Fruit fly (Drosophila melanogaster) whole organism, embryonic: ENCODE results near the gene Inx5.

ENCODE experiments used
- Antp ChIP-seq: fragments of 200-800 bp; sonication (Bioruptor generic); optimal IDR thresholded peaks from 3 replicates; lab custom pipeline; 2016; ENCODE audit warnings: missing biosample characterization, missing genetic modification characterization
- Atf-2 ChIP-seq: fragments of 200-800 bp; sonication (Bioruptor generic); optimal IDR thresholded peaks from 2 replicates; lab custom pipeline; 2016; ENCODE audit warnings: missing biosample characterization, missing genetic modification characterization
- B-H2 ChIP-seq: fragments of 200-800 bp; sonication (Bioruptor generic); optimal IDR thresholded peaks from 2 replicates; lab custom pipeline; 2018; ENCODE audit warnings: missing biosample characterization, mild to moderate bottlenecking, missing genetic modification characterization
- CG10274 ChIP-seq: fragments of 200-800 bp; sonication (Bioruptor generic); optimal IDR thresholded peaks from 3 replicates; lab custom pipeline; 2017; ENCODE audit warnings: missing biosample characterization, mild to moderate bottlenecking, missing genetic modification characterization
- CG10321 ChIP-seq: fragments of 200-800 bp; sonication (Bioruptor generic); IDR thresholded peaks from 2 replicates; pipeline ENCODE4 v1.3.6; 2022; ENCODE audit warnings: missing biosample characterization, missing genetic modification characterization
- CG15479 ChIP-seq: fragments of 200-800 bp; sonication (Bioruptor generic); optimal IDR thresholded peaks from 3 replicates; lab custom pipeline; 2019; ENCODE audit warnings: missing biosample characterization, mild to moderate bottlenecking, missing genetic modification characterization, moderate library complexity
- CG17361 ChIP-seq: fragments of 200-800 bp; sonication (Bioruptor generic); IDR thresholded peaks from 3 replicates; pipeline ENCODE4 v1.3.6; 2022; ENCODE audit warnings: missing biosample characterization, missing genetic modification characterization
- CG17829 ChIP-seq: fragments of 200-800 bp; optimal IDR thresholded peaks from 2 replicates; lab custom pipeline; 2019; ENCODE audit warnings: missing biosample characterization, mild to moderate bottlenecking, missing genetic modification characterization, moderate library complexity
- CG18262 ChIP-seq: fragments of 200-800 bp; optimal IDR thresholded peaks from 3 replicates; lab custom pipeline; 2019; ENCODE audit warnings: missing biosample characterization, mild to moderate bottlenecking, missing genetic modification characterization, moderate library complexity
- CG3281 ChIP-seq: fragments of 200-800 bp; sonication (Bioruptor generic); optimal IDR thresholded peaks from 3 replicates; lab custom pipeline; 2017; ENCODE audit warnings: missing biosample characterization, mild to moderate bottlenecking, missing genetic modification characterization
- CG4360 ChIP-seq: fragments of 200-800 bp; sonication (Bioruptor generic); IDR thresholded peaks from 2 replicates; pipeline ENCODE4 v1.3.6; 2022; ENCODE audit warnings: missing biosample characterization, missing genetic modification characterization
- CG6254 ChIP-seq: fragments of 200-800 bp; sonication (Bioruptor generic); optimal IDR thresholded peaks from 3 replicates; lab custom pipeline; 2017; ENCODE audit warnings: mild to moderate bottlenecking, missing biosample characterization, missing genetic modification reagents, missing genetic modification characterization
- CG7745 ChIP-seq: fragments of 200-800 bp; sonication (Bioruptor generic); optimal IDR thresholded peaks from 2 replicates; lab custom pipeline; 2018; ENCODE audit warnings: missing biosample characterization, mild to moderate bottlenecking, missing genetic modification characterization, moderate library complexity
- CG7928 ChIP-seq: fragments of 200-800 bp; sonication (Bioruptor generic); optimal IDR thresholded peaks from 2 replicates; lab custom pipeline; 2017; ENCODE audit warnings: missing biosample characterization, mild to moderate bottlenecking, missing genetic modification characterization
- CG7963 ChIP-seq: fragments of 200-800 bp; sonication (Bioruptor generic); IDR thresholded peaks from 3 replicates; pipeline ENCODE4 v1.3.6; 2022; ENCODE audit warnings: missing biosample characterization, missing genetic modification characterization; ENCODE audit not compliant: partially characterized antibody
- CG9817 ChIP-seq: fragments of 200-800 bp; sonication (Bioruptor generic); optimal IDR thresholded peaks from 2 replicates; lab custom pipeline; 2018; ENCODE audit warnings: missing biosample characterization, mild to moderate bottlenecking, missing genetic modification characterization, moderate library complexity
- CkIIα-i1 ChIP-seq: fragments of 200-800 bp; sonication (Bioruptor generic); IDR thresholded peaks from 2 replicates; pipeline ENCODE4 v1.3.6; 2022; ENCODE audit warnings: missing biosample characterization, missing genetic modification characterization
- D19B ChIP-seq: fragments of 200-800 bp; sonication (Bioruptor generic); optimal IDR thresholded peaks from 2 replicates; lab custom pipeline; 2017; ENCODE audit warnings: missing biosample characterization, mild to moderate bottlenecking, missing genetic modification characterization
- Dll ChIP-seq: fragments of 200-800 bp; sonication (Bioruptor generic); IDR thresholded peaks from 4 replicates; pipeline ENCODE4 v1.3.6; 2022; ENCODE audit warnings: missing biosample characterization, missing genetic modification characterization; ENCODE audit not compliant: partially characterized antibody
- Gsc ChIP-seq: fragments of 200-800 bp; sonication (Bioruptor generic); IDR thresholded peaks from 2 replicates; pipeline ENCODE4 v1.3.6; 2022; ENCODE audit warnings: missing biosample characterization, missing genetic modification characterization
- HLH4C ChIP-seq: fragments of 200-800 bp; sonication (Bioruptor generic); IDR thresholded peaks from 3 replicates; pipeline ENCODE4 v1.3.6; 2022; ENCODE audit warnings: missing biosample characterization, missing genetic modification characterization; ENCODE audit not compliant: partially characterized antibody
- Lhr ChIP-seq: fragments of 200-800 bp; sonication (Bioruptor generic); optimal IDR thresholded peaks from 3 replicates; lab custom pipeline; 2017; ENCODE audit warnings: mild to moderate bottlenecking, missing biosample characterization, missing genetic modification reagents, missing genetic modification characterization
- Lpt ChIP-seq: fragments of >200 bp; optimal IDR thresholded peaks from 2 replicates; lab custom pipeline; 2018; ENCODE audit warnings: missing biosample characterization, missing genetic modification characterization
- MBD-R2 ChIP-seq: fragments of 200-800 bp; sonication (Bioruptor generic); IDR thresholded peaks from 2 replicates; pipeline ENCODE4 v1.3.6; 2022; ENCODE audit warnings: missing biosample characterization, missing genetic modification characterization
- Mad ChIP-seq: fragments of 200-800 bp; sonication (Bioruptor generic); optimal IDR thresholded peaks from 2 replicates; lab custom pipeline; 2016; ENCODE audit warnings: missing biosample characterization, missing genetic modification characterization
- NFAT ChIP-seq: fragments of 200-800 bp; sonication (Bioruptor generic); IDR thresholded peaks from 2 replicates; pipeline ENCODE4 v1.3.6; 2022; ENCODE audit warnings: missing biosample characterization, missing genetic modification characterization
- NK7.1 ChIP-seq: fragments of 200-800 bp; sonication (Bioruptor generic); optimal IDR thresholded peaks from 3 replicates; lab custom pipeline; 2016; ENCODE audit warnings: missing biosample characterization, missing genetic modification characterization
- Nf-YA ChIP-seq: fragments of 200-800 bp; sonication (Bioruptor generic); IDR thresholded peaks from 2 replicates; pipeline ENCODE4 v1.3.6; 2022; ENCODE audit warnings: missing biosample characterization, missing genetic modification characterization
- Nf-YB ChIP-seq: fragments of 200-800 bp; sonication (Bioruptor generic); optimal IDR thresholded peaks from 3 replicates; lab custom pipeline; 2019; ENCODE audit warnings: missing biosample characterization, mild to moderate bottlenecking, missing genetic modification characterization, moderate library complexity
- Oli ChIP-seq: fragments of 200-800 bp; sonication (Bioruptor generic); optimal IDR thresholded peaks from 2 replicates; lab custom pipeline; 2018; ENCODE audit warnings: missing biosample characterization, mild to moderate bottlenecking, missing genetic modification characterization, moderate library complexity
- Opbp ChIP-seq: fragments of 200-800 bp; sonication (Bioruptor generic); IDR thresholded peaks from 3 replicates; pipeline ENCODE4 v1.3.6; 2022; ENCODE audit warnings: missing biosample characterization, missing genetic modification characterization; ENCODE audit not compliant: partially characterized antibody
- Ptx1 ChIP-seq: fragments of 200-800 bp; sonication (Bioruptor generic); IDR thresholded peaks from 2 replicates; pipeline ENCODE4 v1.3.6; 2022; ENCODE audit warnings: missing biosample characterization, missing genetic modification characterization
- Trl ChIP-seq, 3 experiments: fragments of >200 bp in 2 of 3; fragments of 200-800 bp in 1 of 3; sonication (Bioruptor generic) in 1 of 3; optimal IDR thresholded peaks; 2 replicates in 1 of 3; 3 replicates in 2 of 3; lab custom pipeline; 2016 to 2017; ENCODE audit warnings: missing biosample characterization in 1 of 3, missing genetic modification characterization in 1 of 3
- bigmax ChIP-seq: fragments of 200-800 bp; sonication (Bioruptor generic); optimal IDR thresholded peaks from 2 replicates; lab custom pipeline; 2018; ENCODE audit warnings: missing biosample characterization, mild to moderate bottlenecking, missing genetic modification characterization
- dimm ChIP-seq: fragments of 200-800 bp; sonication (Bioruptor generic); IDR thresholded peaks from 2 replicates; pipeline ENCODE4 v1.3.6; 2022; ENCODE audit warnings: missing biosample characterization, missing genetic modification characterization
- gro ChIP-seq: fragments of 200-800 bp; sonication (Bioruptor generic); optimal IDR thresholded peaks from 2 replicates; lab custom pipeline; 2016; ENCODE audit warnings: missing biosample characterization, missing genetic modification characterization
- gsb-n ChIP-seq: fragments of 200-800 bp; sonication (Bioruptor generic); optimal IDR thresholded peaks from 3 replicates; lab custom pipeline; 2018; ENCODE audit warnings: missing biosample characterization, mild to moderate bottlenecking, missing genetic modification characterization
- inv ChIP-seq: fragments of 200-800 bp; sonication (Bioruptor generic); IDR thresholded peaks from 2 replicates; pipeline ENCODE4 v1.3.6; 2022; ENCODE audit warnings: missing biosample characterization, missing genetic modification characterization; ENCODE audit not compliant: partially characterized antibody
- kay ChIP-seq: fragments of 200-800 bp; sonication (Bioruptor generic); optimal IDR thresholded peaks from 2 replicates; lab custom pipeline; 2016; ENCODE audit warnings: missing biosample characterization, missing genetic modification characterization
- lmd ChIP-seq: fragments of 200-800 bp; sonication (Bioruptor generic); IDR thresholded peaks from 2 replicates; pipeline ENCODE4 v1.3.6; 2022; ENCODE audit warnings: missing biosample characterization, missing genetic modification characterization
- mld ChIP-seq: fragments of 200-800 bp; sonication (Bioruptor generic); IDR thresholded peaks from 3 replicates; pipeline ENCODE4 v1.3.6; 2022; ENCODE audit warnings: missing biosample characterization, missing genetic modification characterization; ENCODE audit not compliant: partially characterized antibody
- nerfin-1 ChIP-seq: fragments of 200-800 bp; sonication (Bioruptor generic); optimal IDR thresholded peaks from 3 replicates; lab custom pipeline; 2019; ENCODE audit warnings: missing biosample characterization, mild to moderate bottlenecking, missing genetic modification characterization, moderate library complexity
- nom ChIP-seq: fragments of 200-800 bp; sonication (Bioruptor generic); optimal IDR thresholded peaks from 2 replicates; lab custom pipeline; 2017; ENCODE audit warnings: missing biosample characterization, missing genetic modification characterization, mild to moderate bottlenecking, moderate library complexity, missing genetic modification reagents
- phol ChIP-seq: fragments of 200-800 bp; sonication (Bioruptor generic); optimal IDR thresholded peaks from 3 replicates; lab custom pipeline; 2018; ENCODE audit warnings: missing biosample characterization, mild to moderate bottlenecking, missing genetic modification characterization, moderate library complexity
- repo ChIP-seq: fragments of 200-800 bp; sonication (Bioruptor generic); optimal IDR thresholded peaks from 2 replicates; lab custom pipeline; 2016; ENCODE audit warnings: missing biosample characterization, missing genetic modification characterization
- sd ChIP-seq: fragments of 200-800 bp; sonication (Bioruptor generic); optimal IDR thresholded peaks from 3 replicates; lab custom pipeline; 2018; ENCODE audit warnings: missing biosample characterization, mild to moderate bottlenecking, missing genetic modification characterization, moderate library complexity
- stc ChIP-seq: fragments of 200-800 bp; sonication (Bioruptor generic); IDR thresholded peaks from 2 replicates; pipeline ENCODE4 v1.3.6; 2022; ENCODE audit warnings: missing biosample characterization, missing genetic modification characterization
- tio ChIP-seq: fragments of 200-800 bp; sonication (Bioruptor generic); optimal IDR thresholded peaks from 2 replicates; lab custom pipeline; 2017; ENCODE audit warnings: missing biosample characterization, missing genetic modification characterization, inconsistent platforms
- twi ChIP-seq: fragments of 200-800 bp; optimal IDR thresholded peaks from 2 replicates; lab custom pipeline; 2019; ENCODE audit warnings: missing biosample characterization, mild to moderate bottlenecking, missing genetic modification characterization, moderate library complexity
- vnd ChIP-seq: fragments of 200-800 bp; sonication (Bioruptor generic); IDR thresholded peaks from 3 replicates; pipeline ENCODE4 v1.3.6; 2022; ENCODE audit warnings: missing biosample characterization, missing genetic modification characterization; ENCODE audit not compliant: partially characterized antibody
- vvl ChIP-seq: fragments of 200-800 bp; sonication (Bioruptor generic); IDR thresholded peaks from 2 replicates; pipeline ENCODE4 v1.3.6; 2022; ENCODE audit warnings: missing biosample characterization, missing genetic modification characterization

The Inx5 gene

dm6 chrX:19220415-19220814 lies 49.7 kb upstream of the Inx5 start, which contains the start of gene CG7884 (continued):
- TF ChIP-seq stc (GFP tag; lab: Robert Waterston, UW) (no peak), nom (peak; percentile 24), Nf-YA (GFP tag; lab: Robert Waterston, UW) (no peak), Nf-YB (no peak), D19B (GFP tag; lab: Kevin White, UChicago) (no peak), CG10274 (GFP tag; lab: Kevin White, UChicago) (no peak), CkIIα-i1 (GFP tag; lab: Robert Waterston, UW) (no peak), Gsc (GFP tag; lab: Robert Waterston, UW) (no peak), inv (GFP tag; lab: Robert Waterston, UW) (no peak), Lhr (no peak), CG7963 (GFP tag; lab: Robert Waterston, UW) (0 out of 3 replicates have a peak, but pooled peaks have one; percentile 5), repo (no peak), NK7.1 (GFP tag; lab: Kevin White, UChicago) (no peak), Ptx1 (no peak), Atf-2 (GFP tag; lab: Kevin White, UChicago) (no peak), mld (GFP tag; lab: Robert Waterston, UW) (no peak), gsb-n (tag; lab: Kevin White, UChicago) (no peak), Mad (GFP tag; lab: Kevin White, UChicago) (no peak), CG10321 (GFP tag; lab: Robert Waterston, UW) (no peak), CG9817 (no peak), twi (tag; lab: Kevin White, UChicago) (no peak), HLH4C (GFP tag; lab: Robert Waterston, UW) (0 out of 3 replicates have a peak, but pooled peaks have one; percentile 9), MBD-R2 (GFP tag; lab: Robert Waterston, UW) (no peak), vvl (peak; percentile 19; the same call in 1 of the 2 replicates), Oli (tag; lab: Kevin White, UChicago) (no peak), Antp (no peak), CG3281 (GFP tag; lab: Kevin White, UChicago) (no peak), nerfin-1 (tag; lab: Kevin White, UChicago) (no peak), CG17361 (GFP tag; lab: Robert Waterston, UW) (no peak), vnd (no peak), gro (GFP tag; lab: Kevin White, UChicago) (no peak), CG15479 (GFP tag; lab: Kevin White, UChicago) (peak; percentile 96), phol (tag; lab: Kevin White, UChicago) (no peak), NFAT (GFP tag; lab: Robert Waterston, UW) (no peak), bigmax (GFP tag; lab: Kevin White, UChicago) (no peak), CG17829 (peak; percentile 7), CG6254 (GFP tag; lab: Kevin White, UChicago) (no peak), CG7745 (no peak), CG7928 (GFP tag; lab: Kevin White, UChicago) (no peak), kay (GFP tag; lab: Kevin White, UChicago) (no peak), Trl (optimal IDR thresholded peaks at IDR 0.05; lab: Kevin White, UChicago) (peak; percentile 29 to 91), Trl (GFP tag; optimal IDR thresholded peaks at IDR 0.05; lab: Kevin White, UChicago) (no peak), Opbp (GFP tag; lab: Robert Waterston, UW) (no peak), CG4360 (GFP tag; lab: Robert Waterston, UW) (no peak), Lpt (GFP tag; lab: Kevin White, UChicago) (no peak), tio (GFP tag; lab: Kevin White, UChicago) (no peak), CG18262 (tag; lab: Kevin White, UChicago) (no peak), sd (tag; lab: Kevin White, UChicago) (no peak), B-H2 (GFP tag; lab: Kevin White, UChicago) (no peak), dimm (GFP tag; lab: Robert Waterston, UW) (no peak), Dll (GFP tag; lab: Robert Waterston, UW) (peak; percentile 43; the same call in 1 of the 4 replicates), lmd (GFP tag; lab: Robert Waterston, UW) (no peak)
